Fruit fly (Drosophila melanogaster) whole organism, pupa: ENCODE data around the gene CG43402.

Experiments
- CG12605 ChIP-seq: fragments of 200-800 bp; sonication (Bioruptor generic); IDR thresholded peaks from 2 replicates; pipeline ENCODE4 v1.3.6; 2022; ENCODE audit warnings: missing biosample characterization, missing genetic modification characterization
- CG14655 ChIP-seq: fragments of 200-800 bp; sonication (Bioruptor generic); optimal IDR thresholded peaks from 3 replicates; lab custom pipeline; 2017; ENCODE audit warnings: mild to moderate bottlenecking, missing biosample characterization, missing genetic modification reagents, missing genetic modification characterization
- CG17806 ChIP-seq: fragments of 200-800 bp; sonication (Bioruptor generic); optimal IDR thresholded peaks from 2 replicates; lab custom pipeline; 2018; ENCODE audit warnings: missing biosample characterization, mild to moderate bottlenecking, missing genetic modification characterization, moderate library complexity
- CG34367 ChIP-seq: fragments of 200-800 bp; sonication (Bioruptor generic); optimal IDR thresholded peaks from 2 replicates; lab custom pipeline; 2018; ENCODE audit warnings: missing biosample characterization, mild to moderate bottlenecking, missing genetic modification characterization
- CG9948 ChIP-seq: fragments of 200-800 bp; sonication (Bioruptor generic); optimal IDR thresholded peaks from 2 replicates; lab custom pipeline; 2018; ENCODE audit warnings: missing biosample characterization, mild to moderate bottlenecking, missing genetic modification characterization, moderate library complexity
- EcR ChIP-seq: fragments of 200-800 bp; sonication (Bioruptor generic); optimal IDR thresholded peaks from 3 replicates; lab custom pipeline; 2019; ENCODE audit warnings: missing biosample characterization, missing genetic modification characterization, mild to moderate bottlenecking, moderate library complexity, missing genetic modification reagents
- Ets98B ChIP-seq: fragments of 200-800 bp; sonication (Bioruptor generic); IDR thresholded peaks from 2 replicates; pipeline ENCODE4 v1.3.6; 2022; ENCODE audit warnings: missing biosample characterization, missing genetic modification characterization
- Pif1A ChIP-seq: fragments of 200-800 bp; sonication (Bioruptor generic); optimal IDR thresholded peaks from 3 replicates; lab custom pipeline; 2016; ENCODE audit warnings: missing biosample characterization, missing genetic modification characterization
- Pif1B ChIP-seq: fragments of 200-800 bp; sonication (Bioruptor generic); optimal IDR thresholded peaks from 3 replicates; lab custom pipeline; 2016; ENCODE audit warnings: missing biosample characterization, missing genetic modification characterization
- rn ChIP-seq: fragments of 200-800 bp; sonication (Bioruptor generic); IDR thresholded peaks from 2 replicates; pipeline ENCODE4 v1.3.6; 2022; ENCODE audit warnings: missing biosample characterization, missing genetic modification characterization

dm6 chr2L:1418129-1418746 lies 24.2 kb upstream of the CG43402 start:
- TF ChIP-seq CG14655 (GFP tag; lab: Kevin White, UChicago), result no peak
- TF ChIP-seq Ets98B, result no peak
- no peak for TF ChIP-seq CG12605
- TF ChIP-seq rn (GFP tag; lab: Robert Waterston, UW), result no peak
- TF ChIP-seq Pif1A (GFP tag; lab: Kevin White, UChicago), result no peak
- no peak for TF ChIP-seq CG17806
- no peak for TF ChIP-seq EcR (GFP tag; lab: Kevin White, UChicago)
- TF ChIP-seq Pif1B (GFP tag; lab: Kevin White, UChicago), result no peak
- no peak for TF ChIP-seq CG9948 (tag; lab: Kevin White, UChicago)
- no peak for TF ChIP-seq CG34367 (tag; lab: Kevin White, UChicago)
